Worm (Caenorhabditis elegans) whole organism, L2 larva: ENCODE data around the gene F13C5.2.

Experiments
- C34F6.9 ChIP-seq: fragments of 150-350 bp; optimal IDR thresholded peaks from 2 replicates; lab custom pipeline; 2014; ENCODE audit warnings: missing biosample characterization, missing genetic modification characterization
- F13H6.1 ChIP-seq: sonication (generic microtip); optimal IDR thresholded peaks from 2 replicates; lab custom pipeline; 2016; ENCODE audit warnings: missing genetic modification characterization, missing compliant biosample characterization
- crh-2 ChIP-seq: sonication (generic microtip); optimal IDR thresholded peaks from 2 replicates; lab custom pipeline; 2017; ENCODE audit warnings: missing biosample characterization, missing genetic modification characterization
- egl-27 ChIP-seq: sonication (generic microtip); optimal IDR thresholded peaks from 3 replicates; lab custom pipeline; 2017; ENCODE audit warnings: missing biosample characterization, missing genetic modification reagents, missing genetic modification characterization
- elt-1 ChIP-seq: fragments of 150-350 bp; optimal IDR thresholded peaks from 2 replicates; lab custom pipeline; 2014; ENCODE audit warnings: missing biosample characterization, missing genetic modification characterization
- elt-3 ChIP-seq: sonication (generic microtip); optimal IDR thresholded peaks from 2 replicates; lab custom pipeline; 2017; ENCODE audit warnings: missing biosample characterization, missing genetic modification characterization
- fos-1 ChIP-seq: fragments of 150-350 bp; optimal IDR thresholded peaks from 2 replicates; lab custom pipeline; 2014; ENCODE audit warnings: missing biosample characterization, missing genetic modification characterization
- gmeb-1 ChIP-seq: fragments of 150-350 bp; optimal IDR thresholded peaks from 2 replicates; lab custom pipeline; 2014; ENCODE audit warnings: missing biosample characterization, missing genetic modification characterization
- lin-13 ChIP-seq: fragments of 150-350 bp; optimal IDR thresholded peaks from 2 replicates; lab custom pipeline; 2014; ENCODE audit warnings: missing biosample characterization, missing genetic modification reagents, missing genetic modification characterization
- lin-39 ChIP-seq: fragments of 150-350 bp; optimal IDR thresholded peaks from 2 replicates; lab custom pipeline; 2014; ENCODE audit warnings: missing biosample characterization, missing genetic modification reagents, missing genetic modification characterization
- lsy-2 ChIP-seq, 2 experiments: fragments of 150-350 bp in 1 of 2; sonication (generic microtip) in 1 of 2; optimal IDR thresholded peaks; 2 replicates each; lab custom pipeline; 2014 to 2017; ENCODE audit warnings: missing biosample characterization in 2 of 2, missing genetic modification characterization in 2 of 2
- mab-5 ChIP-seq: fragments of 150-350 bp; optimal IDR thresholded peaks from 2 replicates; lab custom pipeline; 2014; ENCODE audit warnings: missing biosample characterization, missing genetic modification characterization
- mdl-1 ChIP-seq, 2 experiments: fragments of 150-350 bp in 1 of 2; sonication (generic microtip) in 1 of 2; optimal IDR thresholded peaks; 2 replicates each; lab custom pipeline; 2017; ENCODE audit warnings: missing biosample characterization in 2 of 2, missing genetic modification characterization in 2 of 2
- nhr-10 ChIP-seq: sonication (generic microtip); optimal IDR thresholded peaks from 2 replicates; lab custom pipeline; 2017; ENCODE audit warnings: missing biosample characterization, missing genetic modification characterization
- nhr-12 ChIP-seq: fragments of 150-350 bp; optimal IDR thresholded peaks from 2 replicates; lab custom pipeline; 2014; ENCODE audit warnings: missing biosample characterization, missing genetic modification characterization
- nhr-129 ChIP-seq: fragments of 150-350 bp; optimal IDR thresholded peaks from 2 replicates; lab custom pipeline; 2014; ENCODE audit warnings: missing biosample characterization, missing genetic modification characterization
- nhr-21 ChIP-seq: fragments of 150-350 bp; optimal IDR thresholded peaks from 2 replicates; lab custom pipeline; 2014; ENCODE audit warnings: missing biosample characterization, missing genetic modification characterization
- nhr-23 ChIP-seq: fragments of 150-350 bp; optimal IDR thresholded peaks from 2 replicates; lab custom pipeline; 2014; ENCODE audit warnings: missing biosample characterization, missing genetic modification reagents, missing genetic modification characterization
- nhr-237 ChIP-seq: fragments of 150-350 bp; optimal IDR thresholded peaks from 2 replicates; lab custom pipeline; 2014; ENCODE audit warnings: missing biosample characterization, missing genetic modification characterization
- nhr-25 ChIP-seq: fragments of 150-350 bp; sonication (generic microtip); optimal IDR thresholded peaks from 3 replicates; lab custom pipeline; 2014; ENCODE audit warnings: missing biosample characterization, missing genetic modification characterization
- nhr-6 ChIP-seq: fragments of 150-350 bp; optimal IDR thresholded peaks from 2 replicates; lab custom pipeline; 2014; ENCODE audit warnings: missing biosample characterization, missing genetic modification characterization
- nhr-77 ChIP-seq: fragments of 150-350 bp; optimal IDR thresholded peaks from 2 replicates; lab custom pipeline; 2014; ENCODE audit warnings: missing biosample characterization, missing genetic modification characterization
- peb-1 ChIP-seq: fragments of 150-350 bp; optimal IDR thresholded peaks from 2 replicates; lab custom pipeline; 2014; ENCODE audit warnings: missing biosample characterization, missing genetic modification characterization
- sma-9 ChIP-seq, 2 experiments: fragments of 150-350 bp in 1 of 2; sonication (generic microtip) in 1 of 2; optimal IDR thresholded peaks; 2 replicates each; lab custom pipeline; 2014 to 2016; ENCODE audit warnings: missing genetic modification characterization in 2 of 2, mild to moderate bottlenecking in 1 of 2, missing biosample characterization in 1 of 2, missing compliant biosample characterization in 1 of 2, missing genetic modification reagents in 1 of 2, moderate library complexity in 1 of 2
- snpc-4 ChIP-seq: fragments of 150-350 bp; optimal IDR thresholded peaks from 2 replicates; lab custom pipeline; 2014; ENCODE audit warnings: missing biosample characterization, missing genetic modification characterization
- unc-55 ChIP-seq: fragments of 150-350 bp; sonication (generic microtip); optimal IDR thresholded peaks from 3 replicates; lab custom pipeline; 2014; ENCODE audit warnings: missing biosample characterization, missing genetic modification reagents, missing genetic modification characterization
- unc-62 ChIP-seq: fragments of 150-350 bp; optimal IDR thresholded peaks from 2 replicates; lab custom pipeline; 2014; ENCODE audit warnings: missing biosample characterization, missing genetic modification reagents, missing genetic modification characterization
- ztf-1 ChIP-seq: fragments of 200-800 bp; sonication (Bioruptor generic); conservative IDR thresholded peaks from 2 replicates; pipeline ENCODE4 v1.3.6; 2022; ENCODE audit warnings: missing genetic modification characterization, missing compliant biosample characterization
- ztf-4 ChIP-seq: fragments of 150-350 bp; optimal IDR thresholded peaks from 2 replicates; lab custom pipeline; 2014; ENCODE audit warnings: missing biosample characterization, missing genetic modification characterization

F13C5.2 gene

DNA sequence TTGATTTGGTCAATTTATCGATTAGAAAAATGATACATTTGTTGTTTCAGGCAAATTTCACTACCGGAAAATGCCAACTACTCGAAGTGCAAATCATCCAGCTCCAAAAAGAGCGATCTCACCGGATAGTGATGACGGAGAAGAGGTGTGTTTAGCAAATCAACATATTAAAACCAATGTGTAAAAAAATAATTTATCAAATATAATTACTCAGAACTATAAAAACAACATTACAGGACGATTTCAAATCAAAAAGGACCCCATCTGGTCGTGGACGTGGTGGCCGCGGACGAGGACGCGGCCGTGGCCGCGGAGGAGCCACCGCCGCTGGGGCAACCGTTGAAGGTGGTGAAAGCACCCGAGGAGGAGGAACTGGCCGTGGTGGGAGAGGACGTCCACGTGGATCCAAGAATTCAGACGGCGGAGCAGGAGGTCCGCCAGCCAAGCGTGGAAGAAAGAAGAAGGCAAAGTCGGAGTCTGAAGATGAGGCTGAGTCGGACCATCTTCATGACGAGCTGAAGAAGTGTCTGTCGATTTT lies at the start of gene F13C5.2:
TSS of gene F13C5.2 (plus strand) at position 51 of the 538 bp plus-strand sequence.
- TF ChIP-seq unc-55 (no peak), egl-27 (tag; lab: Kevin White, UChicago) (no peak), lin-13 (GFP tag; lab: Kevin White, UChicago) (no peak), mab-5 (tag; lab: Kevin White, UChicago) (no peak), F13H6.1 (tag; lab: Kevin White, UChicago) (no peak), unc-62 (no peak), elt-3 (no peak), C34F6.9 (tag; lab: Kevin White, UChicago) (no peak), fos-1 (tag; lab: Kevin White, UChicago) (no peak), nhr-10 (tag; lab: Kevin White, UChicago) (no peak), crh-2 (no peak), nhr-6 (no peak), elt-1 (tag; lab: Kevin White, UChicago) (no peak), nhr-12 (no peak)

ce11 chrX:551175-551729 lies 42.5 kb upstream of the F13C5.2 start, which contains the start of gene F57C12.2:
TSS of gene F57C12.2 (minus strand) at chrX:551392.
- peak; percentile 85 for TF ChIP-seq fos-1 (tag; lab: Kevin White, UChicago)
- TF ChIP-seq snpc-4 (tag; lab: Kevin White, UChicago): peak; percentile 1
- TF ChIP-seq mdl-1 (tag; optimal IDR thresholded peaks at IDR 0.05; lab: Kevin White, UChicago): no peak

- no peak for TF ChIP-seq nhr-77
- TF ChIP-seq gmeb-1: no peak
- peak; percentile 97 for TF ChIP-seq fos-1 (tag; lab: Kevin White, UChicago)
- no peak for TF ChIP-seq ztf-4 (tag; lab: Kevin White, UChicago)
- no peak for TF ChIP-seq egl-27 (tag; lab: Kevin White, UChicago)
- TF ChIP-seq sma-9 (GFP tag; optimal IDR thresholded peaks at IDR 0.05; lab: Kevin White, UChicago): peak; percentile 5
- TF ChIP-seq sma-9 (tag; optimal IDR thresholded peaks at IDR 0.05; lab: Kevin White, UChicago): no peak
Measured at ce11 chrX:553420-553819, 40.3 kb upstream of the F13C5.2 start.

- TF ChIP-seq nhr-129 (tag; lab: Kevin White, UChicago): no peak
- no peak for TF ChIP-seq nhr-10 (tag; lab: Kevin White, UChicago)
- no peak for TF ChIP-seq nhr-23 (tag; lab: Kevin White, UChicago)
Measured at ce11 chrX:553875-554274, 39.9 kb upstream of the F13C5.2 start, which contains the start of gene F57C12.6. TSS of gene F57C12.6 (minus strand) at chrX:553975.

DNA sequence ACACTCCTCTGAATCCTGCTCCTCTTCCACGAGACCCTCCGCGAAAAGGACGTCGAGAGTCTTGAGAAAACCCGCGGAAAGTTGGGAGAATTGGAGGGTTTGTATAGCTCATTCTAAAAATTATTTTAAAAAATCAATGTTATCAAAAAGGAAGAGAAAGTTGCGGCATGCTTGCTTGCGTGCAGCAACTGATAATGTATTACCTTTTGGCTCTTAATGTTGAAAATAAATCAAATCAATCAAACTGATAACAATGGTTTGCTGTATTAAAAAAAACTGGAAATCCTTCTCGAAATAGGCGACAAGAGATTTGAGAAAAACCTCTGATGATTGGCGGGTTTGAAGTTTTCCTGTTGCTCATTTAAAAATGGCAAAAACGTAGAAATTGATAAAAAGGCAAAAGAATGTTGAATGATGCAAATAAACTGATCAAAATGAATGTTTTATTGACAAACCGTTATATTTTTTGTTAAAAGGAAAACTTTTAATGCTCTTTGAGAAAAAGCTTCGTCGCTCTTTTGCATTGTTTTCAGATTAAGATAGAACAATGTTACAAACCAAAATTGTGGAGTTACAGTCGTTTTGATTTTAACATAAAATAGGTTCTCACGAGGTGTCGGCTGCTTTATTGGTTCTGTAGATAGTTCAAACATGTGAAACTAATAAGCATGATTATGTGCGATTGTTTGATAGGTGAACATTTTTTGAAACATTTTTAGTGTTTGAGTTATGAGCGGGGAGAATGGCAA lies 38.5 kb upstream of the F13C5.2 start:
- TF ChIP-seq fos-1 (tag; lab: Kevin White, UChicago) (peak; percentile 64), unc-62 (no peak)

DNA sequence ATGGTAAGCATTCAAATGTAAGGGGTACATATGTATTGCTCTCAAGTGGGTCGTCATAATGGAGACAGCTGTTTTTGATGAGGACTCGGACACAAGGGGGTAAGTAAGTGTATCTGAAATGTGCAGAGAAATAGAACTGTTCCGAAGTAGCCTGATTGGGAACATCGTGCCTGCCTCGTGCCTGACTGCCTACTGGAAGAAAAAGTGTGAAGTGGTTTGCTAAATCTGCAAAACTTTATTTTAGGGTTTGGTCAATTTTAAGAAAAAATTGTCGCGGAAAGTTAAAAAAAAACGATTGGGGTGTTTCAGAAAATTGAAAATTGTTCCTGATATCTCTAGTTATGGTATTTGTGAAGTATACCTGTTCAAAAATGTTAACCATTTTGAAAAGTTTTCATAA lies 36.6 kb upstream of the F13C5.2 start, which contains the start of gene hlh-19:
TSS of gene hlh-19 (minus strand) at position 101 of the 400 bp plus-strand sequence.
- TF ChIP-seq ztf-1 (GFP tag; lab: Robert Waterston, UW): no peak
- no peak for TF ChIP-seq peb-1 (tag; lab: Kevin White, UChicago)
- TF ChIP-seq nhr-12: no peak
- no peak for TF ChIP-seq C34F6.9 (tag; lab: Kevin White, UChicago)
- TF ChIP-seq nhr-21 (tag; lab: Kevin White, UChicago): no peak
- no peak for TF ChIP-seq lsy-2 (tag; optimal IDR thresholded peaks at IDR 0.05; lab: Kevin White, UChicago)
- no peak for TF ChIP-seq nhr-237 (tag; lab: Kevin White, UChicago)
- TF ChIP-seq, all 48 proteins: peak for 0

ce11 chrX:557857-558256 lies 35.9 kb upstream of the F13C5.2 start, which contains the start of gene nas-38:
TSS of gene nas-38 (plus strand) at chrX:558157.
- TF ChIP-seq nhr-237 (tag; lab: Kevin White, UChicago): no peak
- peak; percentile 42 for TF ChIP-seq nhr-25 (tag; lab: Kevin White, UChicago)
- TF ChIP-seq lin-39 (tag; lab: Kevin White, UChicago): no peak
